Worm (Caenorhabditis elegans) whole organism, L3 larva: ENCODE data around the gene tnc-2.
A peak's percentile ranks its signal among the peaks of the same experiment; 100 is the strongest.

Source experiments
- R02D3.7 ChIP-seq: fragments of 150-350 bp; optimal IDR thresholded peaks from 2 replicates; lab custom pipeline; 2014; ENCODE audit warnings: missing biosample characterization, missing genetic modification characterization
- ZK546.5 ChIP-seq: sonication (generic microtip); optimal IDR thresholded peaks from 2 replicates; lab custom pipeline; 2017; ENCODE audit warnings: missing biosample characterization, missing genetic modification characterization
- aly-2 ChIP-seq: fragments of 150-350 bp; optimal IDR thresholded peaks from 2 replicates; lab custom pipeline; 2014; ENCODE audit warnings: missing biosample characterization, missing genetic modification characterization
- ama-1 ChIP-seq: fragments of 150-350 bp; optimal IDR thresholded peaks from 2 replicates; lab custom pipeline; 2018
- ceh-16 ChIP-seq: sonication (generic microtip); optimal IDR thresholded peaks from 2 replicates; lab custom pipeline; 2017; ENCODE audit warnings: missing biosample characterization, missing genetic modification characterization
- ceh-28 ChIP-seq: fragments of 150-350 bp; optimal IDR thresholded peaks from 2 replicates; lab custom pipeline; 2014; ENCODE audit warnings: missing biosample characterization, missing genetic modification reagents, missing genetic modification characterization
- ceh-82 ChIP-seq: fragments of 150-350 bp; optimal IDR thresholded peaks from 2 replicates; lab custom pipeline; 2014; ENCODE audit warnings: missing biosample characterization, missing genetic modification characterization
- daf-12 ChIP-seq: fragments of 150-350 bp; optimal IDR thresholded peaks from 2 replicates; lab custom pipeline; 2014; ENCODE audit warnings: missing biosample characterization, missing genetic modification reagents, missing genetic modification characterization
- egl-5 ChIP-seq: fragments of 150-350 bp; optimal IDR thresholded peaks from 2 replicates; lab custom pipeline; 2017; ENCODE audit warnings: missing biosample characterization, missing genetic modification reagents, missing genetic modification characterization, inconsistent platforms
- elt-1 ChIP-seq: fragments of 150-350 bp; optimal IDR thresholded peaks from 2 replicates; lab custom pipeline; 2014; ENCODE audit warnings: missing biosample characterization, missing genetic modification characterization
- elt-2 ChIP-seq: sonication (generic microtip); optimal IDR thresholded peaks from 2 replicates; lab custom pipeline; 2016; ENCODE audit warnings: missing genetic modification reagents, mild to moderate bottlenecking, missing genetic modification characterization, missing compliant biosample characterization
- elt-3 ChIP-seq, 3 experiments: fragments of 150-350 bp in 1 of 3; sonication (generic microtip) in 2 of 3; optimal IDR thresholded peaks; 2 replicates in 2 of 3; 4 replicates in 1 of 3; lab custom pipeline; 2014 to 2017; ENCODE audit warnings: missing biosample characterization in 3 of 3, missing genetic modification characterization in 3 of 3
- eor-1 ChIP-seq, 2 experiments: fragments of 150-350 bp; optimal IDR thresholded peaks; 2 replicates each; lab custom pipeline; 2014 to 2018; ENCODE audit warnings: missing biosample characterization in 2 of 2, missing genetic modification characterization in 2 of 2
- fkh-10 ChIP-seq: sonication (generic microtip); optimal IDR thresholded peaks from 2 replicates; lab custom pipeline; 2017; ENCODE audit warnings: missing biosample characterization, missing genetic modification reagents, missing genetic modification characterization
- fkh-2 ChIP-seq: fragments of 150-350 bp; optimal IDR thresholded peaks from 2 replicates; lab custom pipeline; 2014; ENCODE audit warnings: missing biosample characterization, missing genetic modification reagents, missing genetic modification characterization
- fos-1 ChIP-seq: fragments of 150-350 bp; optimal IDR thresholded peaks from 2 replicates; lab custom pipeline; 2014; ENCODE audit warnings: missing biosample characterization, missing genetic modification characterization
- hmg-11 ChIP-seq: sonication (generic microtip); optimal IDR thresholded peaks from 2 replicates; lab custom pipeline; 2016; ENCODE audit warnings: missing genetic modification characterization, missing compliant biosample characterization
- jun-1 ChIP-seq: fragments of 150-350 bp; optimal IDR thresholded peaks from 2 replicates; lab custom pipeline; 2014; ENCODE audit warnings: missing biosample characterization, missing genetic modification reagents, missing genetic modification characterization
- lin-15B ChIP-seq: fragments of 150-350 bp; optimal IDR thresholded peaks from 2 replicates; lab custom pipeline; 2014; ENCODE audit warnings: missing biosample characterization, missing genetic modification characterization
- lin-39 ChIP-seq: fragments of 150-350 bp; optimal IDR thresholded peaks from 2 replicates; lab custom pipeline; 2018; ENCODE audit warnings: missing biosample characterization, missing genetic modification reagents, missing genetic modification characterization
- lsy-12 ChIP-seq: sonication (generic microtip); optimal IDR thresholded peaks from 2 replicates; lab custom pipeline; 2016; ENCODE audit warnings: mild to moderate bottlenecking, missing genetic modification characterization, missing compliant biosample characterization
- mdl-1 ChIP-seq: fragments of 150-350 bp; optimal IDR thresholded peaks from 2 replicates; lab custom pipeline; 2014; ENCODE audit warnings: missing biosample characterization, missing genetic modification characterization
- mml-1 ChIP-seq: fragments of 150-350 bp; sonication (generic microtip); optimal IDR thresholded peaks from 3 replicates; lab custom pipeline; 2014; ENCODE audit warnings: missing biosample characterization, missing genetic modification characterization
- nfya-1 ChIP-seq: sonication (generic microtip); optimal IDR thresholded peaks from 2 replicates; lab custom pipeline; 2017; ENCODE audit warnings: missing genetic modification characterization, mild to moderate bottlenecking, missing compliant biosample characterization, antibody characterized with exemption, moderate library complexity; ENCODE audit not compliant: insufficient read depth
- nhr-11 ChIP-seq: fragments of 150-350 bp; optimal IDR thresholded peaks from 2 replicates; lab custom pipeline; 2014; ENCODE audit warnings: missing biosample characterization, missing genetic modification characterization
- nhr-23 ChIP-seq: fragments of 150-350 bp; optimal IDR thresholded peaks from 2 replicates; lab custom pipeline; 2014; ENCODE audit warnings: missing biosample characterization, missing genetic modification reagents, missing genetic modification characterization
- nhr-237 ChIP-seq: fragments of 150-350 bp; optimal IDR thresholded peaks from 2 replicates; lab custom pipeline; 2014; ENCODE audit warnings: missing biosample characterization, missing genetic modification characterization
- nhr-25 ChIP-seq: sonication (generic microtip); optimal IDR thresholded peaks from 2 replicates; lab custom pipeline; 2017; ENCODE audit warnings: missing biosample characterization, missing genetic modification characterization
- nhr-28 ChIP-seq: fragments of 150-350 bp; optimal IDR thresholded peaks from 2 replicates; lab custom pipeline; 2014; ENCODE audit warnings: missing biosample characterization, missing genetic modification characterization
- nhr-43 ChIP-seq: sonication (generic microtip); optimal IDR thresholded peaks from 2 replicates; lab custom pipeline; 2016; ENCODE audit warnings: mild to moderate bottlenecking, missing genetic modification characterization, missing compliant biosample characterization; ENCODE audit not compliant: poor library complexity, severe bottlenecking
- nhr-67 ChIP-seq: fragments of 150-350 bp; optimal IDR thresholded peaks from 2 replicates; lab custom pipeline; 2014; ENCODE audit warnings: missing biosample characterization, missing genetic modification characterization
- nhr-76 ChIP-seq: fragments of 150-350 bp; sonication (generic microtip); optimal IDR thresholded peaks from 5 replicates; lab custom pipeline; 2014; ENCODE audit warnings: missing biosample characterization, missing genetic modification characterization
- nhr-77 ChIP-seq: fragments of 150-350 bp; optimal IDR thresholded peaks from 2 replicates; lab custom pipeline; 2014; ENCODE audit warnings: missing biosample characterization, missing genetic modification characterization
- pha-4 ChIP-seq: fragments of 150-350 bp; optimal IDR thresholded peaks from 2 replicates; lab custom pipeline; 2014; ENCODE audit warnings: missing biosample characterization, missing genetic modification reagents, missing genetic modification characterization
- pqm-1 ChIP-seq: fragments of 150-350 bp; optimal IDR thresholded peaks from 2 replicates; lab custom pipeline; 2017; ENCODE audit warnings: missing biosample characterization, missing genetic modification characterization, inconsistent platforms
- sea-2 ChIP-seq: fragments of 150-350 bp; sonication (generic microtip); optimal IDR thresholded peaks from 4 replicates; lab custom pipeline; 2014; ENCODE audit warnings: missing biosample characterization, missing genetic modification reagents, missing genetic modification characterization
- skn-1 ChIP-seq: fragments of 150-350 bp; optimal IDR thresholded peaks from 2 replicates; lab custom pipeline; 2014; ENCODE audit warnings: missing biosample characterization, missing genetic modification characterization
- snpc-4 ChIP-seq: fragments of 150-350 bp; optimal IDR thresholded peaks from 2 replicates; lab custom pipeline; 2014; ENCODE audit warnings: missing biosample characterization, missing genetic modification characterization
- tbx-2 ChIP-seq: sonication (generic microtip); optimal IDR thresholded peaks from 2 replicates; lab custom pipeline; 2016; ENCODE audit warnings: mild to moderate bottlenecking, missing genetic modification characterization, missing compliant biosample characterization
- unc-62 ChIP-seq: fragments of 150-350 bp; sonication (generic microtip); optimal IDR thresholded peaks from 4 replicates; lab custom pipeline; 2014; ENCODE audit warnings: missing biosample characterization, missing genetic modification reagents, missing genetic modification characterization
- zag-1 ChIP-seq: fragments of 150-350 bp; optimal IDR thresholded peaks from 2 replicates; lab custom pipeline; 2014; ENCODE audit warnings: missing biosample characterization, missing genetic modification characterization
- ztf-11 ChIP-seq: fragments of 150-350 bp; optimal IDR thresholded peaks from 2 replicates; lab custom pipeline; 2014; ENCODE audit warnings: missing biosample characterization, missing genetic modification characterization
- ztf-4 ChIP-seq: fragments of 150-350 bp; optimal IDR thresholded peaks from 2 replicates; lab custom pipeline; 2014; ENCODE audit warnings: missing biosample characterization, missing genetic modification characterization

tnc-2 gene

DNA sequence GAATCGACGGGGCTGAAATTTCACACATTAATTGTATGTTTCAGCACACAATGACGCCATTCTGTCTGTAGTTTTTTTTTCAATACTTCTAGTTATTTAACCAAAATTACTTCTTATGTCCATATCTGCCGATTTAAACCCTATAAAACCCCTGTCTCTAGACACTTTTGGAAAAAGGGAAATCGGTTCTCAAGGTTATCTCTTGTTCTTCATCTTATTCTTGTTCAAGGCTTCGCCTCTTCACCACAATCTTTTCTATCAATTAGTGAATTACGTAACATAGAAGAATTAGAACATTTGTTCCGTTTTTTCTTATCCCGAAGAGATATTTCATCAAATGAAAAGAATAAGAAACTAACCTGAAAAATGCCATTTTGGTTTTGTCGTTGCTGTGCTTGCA, 34.0 kb downstream of the tnc-2 start:
- TF ChIP-seq nhr-23 (tag; lab: Kevin White, UChicago) (peak; percentile 82), nhr-25 (tag; lab: Kevin White, UChicago) (peak; percentile 76), aly-2 (tag; lab: Kevin White, UChicago) (no peak), fkh-2 (no peak), elt-3 (tag; optimal IDR thresholded peaks at IDR 0.05; lab: Kevin White, UChicago) (peak in 1 of 3 experiments; percentile 16), snpc-4 (no peak), tbx-2 (tag; lab: Kevin White, UChicago) (no peak)

DNA sequence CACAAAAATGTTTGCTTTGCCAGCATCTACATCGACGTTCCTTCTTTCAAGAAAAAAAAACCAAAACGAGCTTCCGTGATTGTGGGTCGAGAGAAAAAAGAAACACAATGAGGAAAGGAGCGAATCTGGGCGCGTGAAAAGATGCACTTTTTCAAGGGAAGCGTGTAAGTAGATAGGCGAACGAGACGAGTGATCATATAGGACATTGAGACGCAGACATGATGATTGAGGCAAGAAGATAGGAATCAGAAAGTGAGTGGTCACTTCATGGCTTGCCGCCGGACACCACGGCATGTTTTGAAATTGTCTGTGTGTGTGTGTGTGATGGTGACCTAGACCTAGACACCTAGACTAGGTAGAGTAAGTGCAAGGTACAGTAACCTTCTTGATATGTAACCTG, 34.9 kb downstream of the tnc-2 start:
- no peak for TF ChIP-seq nhr-11 (tag; lab: Kevin White, UChicago)
- TF ChIP-seq daf-12, result no peak
- peak; percentile 74 for TF ChIP-seq nhr-43
- TF ChIP-seq ama-1 (lab: Kevin White, UChicago), result peak; percentile 67
- TF ChIP-seq elt-1 (tag; lab: Kevin White, UChicago), result peak; percentile 59
- no peak for TF ChIP-seq aly-2 (tag; lab: Kevin White, UChicago)
- peak; percentile 69 for TF ChIP-seq skn-1 (tag; lab: Kevin White, UChicago)
- TF ChIP-seq nfya-1 (tag; lab: Kevin White, UChicago), result peak; percentile 79
- no peak for TF ChIP-seq sea-2 (GFP tag; lab: Kevin White, UChicago)
- peak; percentile 30 for TF ChIP-seq ceh-28 (tag; lab: Kevin White, UChicago)
- TF ChIP-seq nhr-28 (tag; lab: Kevin White, UChicago), result no peak
- peak; percentile 51 for TF ChIP-seq egl-5
- TF ChIP-seq lin-39 (tag; lab: Kevin White, UChicago), result peak; percentile 50
- TF ChIP-seq lsy-12 (tag; lab: Kevin White, UChicago), result peak; percentile 46
- peak; percentile 83 for TF ChIP-seq nhr-25 (tag; lab: Kevin White, UChicago)
- TF ChIP-seq lin-15B (tag; lab: Kevin White, UChicago), result peak; percentile 52
- peak; percentile 77 for TF ChIP-seq unc-62 (GFP tag; lab: Kevin White, UChicago)
- TF ChIP-seq hmg-11, result peak; percentile 51
- TF ChIP-seq mdl-1 (tag; lab: Kevin White, UChicago), result peak; percentile 39
- peak; percentile 9 for TF ChIP-seq pha-4 (tag; lab: Kevin White, UChicago)
- TF ChIP-seq nhr-23 (tag; lab: Kevin White, UChicago), result peak; percentile 55
- TF ChIP-seq R02D3.7 (tag; lab: Kevin White, UChicago), result peak; percentile 22
- TF ChIP-seq pqm-1 (tag; lab: Kevin White, UChicago), result peak; percentile 38

DNA sequence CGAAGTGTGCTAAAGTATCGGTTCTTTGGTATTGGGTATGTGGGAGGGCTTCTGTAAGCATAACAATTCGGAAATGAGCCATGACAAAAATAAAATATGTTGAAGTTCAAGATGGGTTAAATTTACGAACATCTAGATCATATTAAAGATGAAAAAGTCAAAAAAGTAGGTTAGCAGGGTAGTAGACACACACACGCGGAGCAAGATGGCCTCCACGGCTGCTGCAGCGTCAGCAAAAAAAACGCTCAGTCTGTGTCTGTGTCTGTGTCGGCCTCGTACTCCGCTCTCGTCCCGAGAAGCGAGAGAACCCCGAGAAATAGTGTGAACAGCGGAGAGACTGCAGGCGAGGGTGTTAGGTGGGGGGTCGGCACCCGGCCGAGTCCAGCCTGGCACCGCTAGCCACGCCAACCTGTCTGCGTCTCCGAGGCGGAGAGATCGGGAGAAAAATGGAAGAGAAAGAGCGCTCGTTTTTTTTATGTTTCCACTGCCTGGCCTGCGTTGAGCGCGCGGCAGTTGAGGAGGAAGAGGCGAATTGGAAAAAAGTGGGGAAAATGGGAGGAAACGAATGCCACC, 35.9 kb downstream of the tnc-2 start, which contains the start of gene myrf-1:
Gene myrf-1 (minus strand): TSS at position 51 of the 573 bp plus-strand sequence.
- TF ChIP-seq eor-1 (tag; optimal IDR thresholded peaks at IDR 0.05; lab: Kevin White, UChicago) (no peak), skn-1 (tag; lab: Kevin White, UChicago) (peak; percentile 61), ama-1 (lab: Kevin White, UChicago) (peak; percentile 67), ZK546.5 (no peak), R02D3.7 (tag; lab: Kevin White, UChicago) (peak; percentile 53), lin-39 (tag; lab: Kevin White, UChicago) (peak; percentile 96), elt-2 (tag; lab: Kevin White, UChicago) (peak; percentile 80), nhr-77 (peak; percentile 47), mml-1 (no peak), fkh-10 (peak; percentile 17), nhr-11 (tag; lab: Kevin White, UChicago) (peak; percentile 87), snpc-4 (peak; percentile 33), elt-1 (tag; lab: Kevin White, UChicago) (peak; percentile 56), nhr-25 (tag; lab: Kevin White, UChicago) (peak; percentile 77), ceh-16 (tag; lab: Kevin White, UChicago) (no peak), nfya-1 (tag; lab: Kevin White, UChicago) (peak; percentile 90), fos-1 (tag; lab: Kevin White, UChicago) (peak; percentile 48), pha-4 (tag; lab: Kevin White, UChicago) (peak; percentile 92), nhr-76 (tag; lab: Kevin White, UChicago) (no peak), daf-12 (no peak), egl-5 (peak; percentile 85), elt-3 (tag; optimal IDR thresholded peaks at IDR 0.05; lab: Kevin White, UChicago) (peak in 2 of 3 experiments; percentile 18 to 35), ztf-4 (tag; lab: Kevin White, UChicago) (no peak), mdl-1 (tag; lab: Kevin White, UChicago) (peak; percentile 70), ceh-28 (tag; lab: Kevin White, UChicago) (peak; percentile 84), hmg-11 (peak; percentile 99), unc-62 (GFP tag; lab: Kevin White, UChicago) (peak; percentile 83), lin-15B (tag; lab: Kevin White, UChicago) (peak; percentile 64), nhr-67 (peak; percentile 3), zag-1 (tag; lab: Kevin White, UChicago) (peak; percentile 57), lsy-12 (tag; lab: Kevin White, UChicago) (peak; percentile 92), ceh-82 (tag; lab: Kevin White, UChicago) (peak; percentile 43), nhr-43 (peak; percentile 74), ztf-11 (no peak), sea-2 (GFP tag; lab: Kevin White, UChicago) (peak; percentile 39), jun-1 (tag; lab: Kevin White, UChicago) (peak; percentile 62), pqm-1 (tag; lab: Kevin White, UChicago) (peak; percentile 8), nhr-237 (tag; lab: Kevin White, UChicago) (no peak), tbx-2 (tag; lab: Kevin White, UChicago) (peak; percentile 88), nhr-23 (tag; lab: Kevin White, UChicago) (peak; percentile 91)
